Fruit fly (Drosophila melanogaster): ENCODE measurements around the gene CG3517.

dm6 chr3R:19398467-19398866 lies 26.5 kb downstream of the CG3517 start, which contains the start of gene CG31244:
- TF ChIP-seq CG8159 (tag; optimal IDR thresholded peaks at IDR 0.05) (no peak), EcR (GFP tag; optimal IDR thresholded peaks at IDR 0.05) (no peak), CG32121 (GFP tag; IDR thresholded peaks at IDR 0.05) (no peak), CG10348 (GFP tag; IDR thresholded peaks at IDR 0.05) (no peak), Snoo (tag; optimal IDR thresholded peaks at IDR 0.05) (no peak), Pif1A (GFP tag; optimal IDR thresholded peaks at IDR 0.05) (no peak), CG4496 (GFP tag; IDR thresholded peaks at IDR 0.05) (no peak), CG13204 (GFP tag; optimal IDR thresholded peaks at IDR 0.05) (no peak)
